Fruit fly (Drosophila melanogaster) whole organism, embryonic: ENCODE data around the gene mRpS26.

Experiments
- Atf-2 ChIP-seq: fragments of 200-800 bp; sonication (Bioruptor generic); optimal IDR thresholded peaks from 2 replicates; lab custom pipeline; 2016; ENCODE audit warnings: missing biosample characterization, missing genetic modification characterization
- C15 ChIP-seq: fragments of 200-800 bp; sonication (Bioruptor generic); IDR thresholded peaks from 3 replicates; pipeline ENCODE4 v1.3.6; 2022; ENCODE audit warnings: missing biosample characterization, missing genetic modification characterization
- CG10274 ChIP-seq: fragments of 200-800 bp; sonication (Bioruptor generic); optimal IDR thresholded peaks from 3 replicates; lab custom pipeline; 2017; ENCODE audit warnings: missing biosample characterization, mild to moderate bottlenecking, missing genetic modification characterization
- CG10431 ChIP-seq: fragments of 200-800 bp; sonication (Bioruptor generic); optimal IDR thresholded peaks from 3 replicates; lab custom pipeline; 2018; ENCODE audit warnings: missing biosample characterization, mild to moderate bottlenecking, missing genetic modification characterization
- CG10959 ChIP-seq: fragments of 200-800 bp; sonication (Bioruptor generic); IDR thresholded peaks from 2 replicates; pipeline ENCODE4 v1.3.6; 2022; ENCODE audit warnings: missing biosample characterization, missing genetic modification characterization
- CG11093 ChIP-seq: fragments of 200-800 bp; sonication (Bioruptor generic); IDR thresholded peaks from 3 replicates; pipeline ENCODE4 v1.3.6; 2022; ENCODE audit warnings: missing biosample characterization, missing genetic modification characterization
- CG11695 ChIP-seq: fragments of 200-800 bp; sonication (Bioruptor generic); IDR thresholded peaks from 3 replicates; pipeline ENCODE4 v1.3.6; 2022; ENCODE audit warnings: missing biosample characterization, missing genetic modification characterization
- CG12219 ChIP-seq: fragments of 200-800 bp; sonication (Bioruptor generic); optimal IDR thresholded peaks from 3 replicates; lab custom pipeline; 2018; ENCODE audit warnings: missing biosample characterization, mild to moderate bottlenecking, missing genetic modification characterization
- CG1233 ChIP-seq: fragments of 200-800 bp; sonication (Bioruptor generic); optimal IDR thresholded peaks from 4 replicates; lab custom pipeline; 2018; ENCODE audit warnings: missing biosample characterization, mild to moderate bottlenecking, missing genetic modification characterization
- CG12659 ChIP-seq: fragments of 200-800 bp; sonication (Bioruptor generic); optimal IDR thresholded peaks from 3 replicates; lab custom pipeline; 2017; ENCODE audit warnings: mild to moderate bottlenecking, missing biosample characterization, missing genetic modification reagents, missing genetic modification characterization
- CG13287 ChIP-seq: fragments of 200-800 bp; sonication (Bioruptor generic); IDR thresholded peaks from 2 replicates; pipeline ENCODE4 v1.3.6; 2022; ENCODE audit warnings: missing biosample characterization, missing genetic modification characterization; ENCODE audit not compliant: partially characterized antibody
- CG13894 ChIP-seq: fragments of 200-800 bp; sonication (Bioruptor generic); optimal IDR thresholded peaks from 3 replicates; lab custom pipeline; 2018; ENCODE audit warnings: missing biosample characterization, mild to moderate bottlenecking, missing genetic modification characterization, moderate library complexity
- CG15073 ChIP-seq: fragments of 200-800 bp; sonication (Bioruptor generic); optimal IDR thresholded peaks from 2 replicates; lab custom pipeline; 2016; ENCODE audit warnings: missing biosample characterization, missing genetic modification characterization
- CG2120 ChIP-seq: fragments of 200-800 bp; sonication (Bioruptor generic); optimal IDR thresholded peaks from 3 replicates; lab custom pipeline; 2016; ENCODE audit warnings: missing biosample characterization, missing genetic modification characterization
- CG2129 ChIP-seq: fragments of 200-800 bp; sonication (Bioruptor generic); IDR thresholded peaks from 2 replicates; pipeline ENCODE4 v1.3.6; 2022; ENCODE audit warnings: missing biosample characterization, missing genetic modification characterization; ENCODE audit not compliant: partially characterized antibody
- CG2712 ChIP-seq: fragments of 200-800 bp; optimal IDR thresholded peaks from 3 replicates; lab custom pipeline; 2019; ENCODE audit warnings: missing biosample characterization, mild to moderate bottlenecking, missing genetic modification characterization, moderate library complexity
- CG33213 ChIP-seq: fragments of 200-800 bp; sonication (Bioruptor generic); optimal IDR thresholded peaks from 3 replicates; lab custom pipeline; 2016; ENCODE audit warnings: missing biosample characterization, missing genetic modification characterization
- CG3838 ChIP-seq: fragments of 200-800 bp; sonication (Bioruptor generic); optimal IDR thresholded peaks from 3 replicates; lab custom pipeline; 2016; ENCODE audit warnings: missing biosample characterization, missing genetic modification characterization
- CG4617 ChIP-seq: fragments of 200-800 bp; sonication (Bioruptor generic); optimal IDR thresholded peaks from 3 replicates; lab custom pipeline; 2016; ENCODE audit warnings: missing biosample characterization, missing genetic modification characterization, borderline replicate concordance
- CG7928 ChIP-seq: fragments of 200-800 bp; sonication (Bioruptor generic); optimal IDR thresholded peaks from 2 replicates; lab custom pipeline; 2017; ENCODE audit warnings: missing biosample characterization, mild to moderate bottlenecking, missing genetic modification characterization
- CG8089 ChIP-seq: fragments of 200-800 bp; sonication (Bioruptor generic); optimal IDR thresholded peaks from 3 replicates; lab custom pipeline; 2016; ENCODE audit warnings: missing biosample characterization, missing genetic modification characterization
- CG9727 ChIP-seq: fragments of 200-800 bp; sonication (Bioruptor generic); optimal IDR thresholded peaks from 3 replicates; lab custom pipeline; 2017; ENCODE audit warnings: missing biosample characterization, mild to moderate bottlenecking, missing genetic modification characterization
- Dad ChIP-seq: fragments of 200-800 bp; sonication (Bioruptor generic); optimal IDR thresholded peaks from 3 replicates; lab custom pipeline; 2016; ENCODE audit warnings: missing biosample characterization, missing genetic modification characterization
- Hmr ChIP-seq: fragments of 200-800 bp; sonication (Bioruptor generic); optimal IDR thresholded peaks from 3 replicates; lab custom pipeline; 2017; ENCODE audit warnings: mild to moderate bottlenecking, missing biosample characterization, missing genetic modification reagents, missing genetic modification characterization
- Jarid2 ChIP-seq: fragments of 200-800 bp; sonication (Bioruptor generic); optimal IDR thresholded peaks from 3 replicates; lab custom pipeline; 2017; ENCODE audit warnings: mild to moderate bottlenecking, missing biosample characterization, missing genetic modification reagents, missing genetic modification characterization
- Med ChIP-seq: fragments of 200-800 bp; sonication (Bioruptor generic); peaks from one replicate; lab custom pipeline; 2016; ENCODE audit warnings: missing biosample characterization, missing genetic modification characterization, mild to moderate bottlenecking, inconsistent platforms, moderate library complexity
- Meics ChIP-seq: fragments of 200-800 bp; sonication (Bioruptor generic); optimal IDR thresholded peaks from 2 replicates; lab custom pipeline; 2017; ENCODE audit warnings: missing biosample characterization, mild to moderate bottlenecking, missing genetic modification characterization
- Rfx ChIP-seq: fragments of 200-800 bp; sonication (Bioruptor generic); IDR thresholded peaks from 2 replicates; pipeline ENCODE4 v1.3.6; 2022; ENCODE audit warnings: missing biosample characterization, missing genetic modification characterization
- Side ChIP-seq: fragments of 200-800 bp; sonication (Bioruptor generic); optimal IDR thresholded peaks from 2 replicates; lab custom pipeline; 2016; ENCODE audit warnings: missing biosample characterization, missing genetic modification characterization
- abd-A ChIP-seq: fragments of 200-800 bp; sonication (Bioruptor generic); optimal IDR thresholded peaks from 3 replicates; lab custom pipeline; 2019; ENCODE audit warnings: missing biosample characterization, mild to moderate bottlenecking, missing genetic modification characterization, moderate library complexity
- bbx ChIP-seq: fragments of 200-800 bp; sonication (Bioruptor generic); IDR thresholded peaks from 2 replicates; pipeline ENCODE4 v1.3.6; 2022; ENCODE audit warnings: missing biosample characterization, missing genetic modification characterization; ENCODE audit not compliant: partially characterized antibody
- chinmo ChIP-seq: fragments of 200-800 bp; sonication (Bioruptor generic); IDR thresholded peaks from 4 replicates; pipeline ENCODE4 v1.3.6; 2022; ENCODE audit warnings: missing biosample characterization, missing genetic modification characterization; ENCODE audit not compliant: partially characterized antibody
- chm ChIP-seq: fragments of 200-800 bp; sonication (Bioruptor generic); IDR thresholded peaks from 2 replicates; pipeline ENCODE4 v1.3.6; 2022; ENCODE audit warnings: missing biosample characterization, missing genetic modification characterization
- disco-r ChIP-seq: fragments of 200-800 bp; sonication (Bioruptor generic); optimal IDR thresholded peaks from 2 replicates; lab custom pipeline; 2016; ENCODE audit warnings: missing biosample characterization, missing genetic modification characterization
- dpn ChIP-seq, 2 experiments: fragments of 200-800 bp; sonication (Bioruptor generic); optimal IDR thresholded peaks; 3 replicates each; lab custom pipeline; 2016; ENCODE audit warnings: missing biosample characterization in 2 of 2, missing genetic modification characterization in 2 of 2
- ewg ChIP-seq: fragments of 200-800 bp; sonication (Bioruptor generic); optimal IDR thresholded peaks from 3 replicates; lab custom pipeline; 2017; ENCODE audit warnings: mild to moderate bottlenecking, missing biosample characterization, missing genetic modification reagents, missing genetic modification characterization
- fd96Cb ChIP-seq: fragments of 200-800 bp; sonication (Bioruptor generic); optimal IDR thresholded peaks from 2 replicates; lab custom pipeline; 2018; ENCODE audit warnings: missing biosample characterization, mild to moderate bottlenecking, missing genetic modification characterization, moderate library complexity
- gce ChIP-seq: fragments of 200-800 bp; sonication (Bioruptor generic); IDR thresholded peaks from 3 replicates; pipeline ENCODE4 v1.3.6; 2022; ENCODE audit warnings: missing biosample characterization, missing genetic modification characterization
- gt ChIP-seq: fragments of 200-800 bp; sonication (Bioruptor generic); IDR thresholded peaks from 2 replicates; pipeline ENCODE4 v1.3.6; 2022; ENCODE audit warnings: missing biosample characterization, missing genetic modification characterization
- hb ChIP-seq: fragments of 200-800 bp; sonication (Bioruptor generic); IDR thresholded peaks from 3 replicates; pipeline ENCODE4 v1.3.6; 2022; ENCODE audit warnings: missing biosample characterization, missing genetic modification characterization; ENCODE audit not compliant: partially characterized antibody
- mirr ChIP-seq: fragments of 200-800 bp; sonication (Bioruptor generic); optimal IDR thresholded peaks from 3 replicates; lab custom pipeline; 2018; ENCODE audit warnings: missing biosample characterization, mild to moderate bottlenecking, missing genetic modification characterization
- nerfin-1 ChIP-seq: fragments of 200-800 bp; sonication (Bioruptor generic); optimal IDR thresholded peaks from 3 replicates; lab custom pipeline; 2019; ENCODE audit warnings: missing biosample characterization, mild to moderate bottlenecking, missing genetic modification characterization, moderate library complexity
- nmo ChIP-seq: fragments of 200-800 bp; sonication (Bioruptor generic); optimal IDR thresholded peaks from 2 replicates; lab custom pipeline; 2018; ENCODE audit warnings: missing biosample characterization, mild to moderate bottlenecking, missing genetic modification characterization, moderate library complexity
- nom ChIP-seq: fragments of 200-800 bp; sonication (Bioruptor generic); optimal IDR thresholded peaks from 2 replicates; lab custom pipeline; 2017; ENCODE audit warnings: missing biosample characterization, missing genetic modification characterization, mild to moderate bottlenecking, moderate library complexity, missing genetic modification reagents
- otp ChIP-seq: fragments of 200-800 bp; sonication (Bioruptor generic); IDR thresholded peaks from 3 replicates; pipeline ENCODE4, ENCODE4 v1.3.6; 2022; ENCODE audit warnings: missing biosample characterization, missing genetic modification characterization
- peb ChIP-seq: fragments of 200-800 bp; sonication (Bioruptor generic); IDR thresholded peaks from 2 replicates; pipeline ENCODE4 v1.3.6; 2022; ENCODE audit warnings: missing biosample characterization, missing genetic modification characterization
- ranshi ChIP-seq: fragments of 200-800 bp; sonication (Bioruptor generic); IDR thresholded peaks from 2 replicates; pipeline ENCODE4 v1.3.6; 2022; ENCODE audit warnings: missing biosample characterization, missing genetic modification characterization
- run ChIP-seq: fragments of 200-800 bp; sonication (Bioruptor generic); optimal IDR thresholded peaks from 3 replicates; lab custom pipeline; 2018; ENCODE audit warnings: missing biosample characterization, mild to moderate bottlenecking, missing genetic modification characterization
- wdn ChIP-seq: fragments of 200-800 bp; sonication (Bioruptor generic); IDR thresholded peaks from 2 replicates; pipeline ENCODE4 v1.3.6; 2022; ENCODE audit warnings: missing biosample characterization, missing genetic modification characterization
- wor ChIP-seq: fragments of 200-800 bp; sonication (Bioruptor generic); IDR thresholded peaks from 2 replicates; pipeline ENCODE4 v1.3.6; 2022; ENCODE audit warnings: missing biosample characterization, missing genetic modification characterization
- yki ChIP-seq: fragments of >200 bp; optimal IDR thresholded peaks from 3 replicates; lab custom pipeline; 2018

mRpS26 gene

dm6 chr3L:18139184-18139629 is 32.8 kb downstream of the mRpS26 start, which contains the start of gene geko (continued):
- TF ChIP-seq Dad (no peak), fd96Cb (tag; lab: Kevin White, UChicago) (no peak), CG2129 (GFP tag; lab: Robert Waterston, UW) (peak; percentile 15; the same call in 1 of the 2 replicates), CG11695 (0 out of 3 replicates have a peak, but pooled peaks have one; percentile 18), Meics (GFP tag; lab: Kevin White, UChicago) (peak; percentile 7), hb (GFP tag; lab: Robert Waterston, UW) (no peak), mirr (GFP tag; lab: Kevin White, UChicago) (no peak), chinmo (GFP tag; lab: Robert Waterston, UW) (peak; percentile 78; the same call in 3 of the 4 replicates), CG33213 (GFP tag; lab: Kevin White, UChicago) (no peak), Jarid2 (peak; percentile 88), abd-A (tag; lab: Kevin White, UChicago) (no peak), CG8089 (GFP tag; lab: Kevin White, UChicago) (no peak), nmo (GFP tag; lab: Kevin White, UChicago) (no peak), peb (no peak), CG13287 (GFP tag; lab: Robert Waterston, UW) (peak; percentile 61), CG10431 (GFP tag; lab: Kevin White, UChicago) (no peak), bbx (no peak), CG3838 (GFP tag; lab: Kevin White, UChicago) (no peak), CG13894 (tag; lab: Kevin White, UChicago) (no peak), Atf-2 (GFP tag; lab: Kevin White, UChicago) (no peak), CG12219 (GFP tag; lab: Kevin White, UChicago) (no peak), C15 (no peak), wor (no peak), ewg (GFP tag; lab: Kevin White, UChicago) (no peak), CG2120 (GFP tag; lab: Kevin White, UChicago) (no peak), gce (peak; percentile 20; the same call in 1 of the 3 replicates), nom (GFP tag; lab: Kevin White, UChicago) (peak; percentile 22), dpn (GFP tag; optimal IDR thresholded peaks at IDR 0.05; lab: Kevin White, UChicago) (no peak), nerfin-1 (no peak), otp (GFP tag; lab: Robert Waterston, UW) (0 out of 3 replicates have a peak, but pooled peaks have one; percentile 47), CG2712 (tag; lab: Kevin White, UChicago) (no peak), run (tag; lab: Kevin White, UChicago) (no peak), Side (GFP tag; lab: Kevin White, UChicago) (no peak), wdn (GFP tag; lab: Robert Waterston, UW) (no peak), CG15073 (GFP tag; lab: Kevin White, UChicago) (no peak), ranshi (GFP tag; lab: Robert Waterston, UW) (no peak; the same call in 1 of the 2 replicates), CG10959 (no peak), CG1233 (GFP tag; lab: Kevin White, UChicago) (no peak), gt (GFP tag; lab: Robert Waterston, UW) (no peak), Hmr (no peak), Rfx (GFP tag; lab: Robert Waterston, UW) (no peak), CG7928 (GFP tag; lab: Kevin White, UChicago) (no peak), CG9727 (GFP tag; lab: Kevin White, UChicago) (no peak), disco-r (GFP tag; lab: Kevin White, UChicago) (no peak), CG10274 (GFP tag; lab: Kevin White, UChicago) (no peak), CG11093 (GFP tag; lab: Robert Waterston, UW) (no peak), chm (GFP tag; lab: Robert Waterston, UW) (no peak), CG12659 (GFP tag; lab: Kevin White, UChicago) (no peak), CG4617 (no peak), Med (peak; percentile 38), yki (lab: Kevin White, UChicago) (peak; percentile 88)
